Worm (Caenorhabditis elegans) whole organism, L4 larva: ENCODE results near the gene T21C12.8.

ENCODE experiments used
- F37D6.2 ChIP-seq: sonication (generic microtip); optimal IDR thresholded peaks from 2 replicates; lab custom pipeline; 2016; ENCODE audit warnings: mild to moderate bottlenecking, missing genetic modification characterization, missing compliant biosample characterization
- ctbp-1 ChIP-seq: fragments of 200-800 bp; sonication (Bioruptor generic); IDR thresholded peaks from 2 replicates; pipeline ENCODE4 v1.3.6; 2022; ENCODE audit warnings: missing genetic modification reagents, missing genetic modification characterization, missing compliant biosample characterization
- daf-8 ChIP-seq: fragments of 200-800 bp; sonication (Bioruptor generic); IDR thresholded peaks from 2 replicates; pipeline ENCODE4 v1.3.6; 2022; ENCODE audit warnings: missing genetic modification characterization, missing compliant biosample characterization
- fkh-10 ChIP-seq: fragments of 150-350 bp; optimal IDR thresholded peaks from 2 replicates; lab custom pipeline; 2014; ENCODE audit warnings: missing biosample characterization, missing genetic modification reagents, missing genetic modification characterization
- mdl-1 ChIP-seq, 2 experiments: fragments of 150-350 bp in 1 of 2; sonication (generic microtip) in 1 of 2; optimal IDR thresholded peaks; 2 replicates each; lab custom pipeline; 2014 to 2017; ENCODE audit warnings: missing biosample characterization in 2 of 2, missing genetic modification characterization in 2 of 2
- nhr-28 ChIP-seq: fragments of 150-350 bp; optimal IDR thresholded peaks from 2 replicates; lab custom pipeline; 2014; ENCODE audit warnings: missing biosample characterization, missing genetic modification characterization
- nhr-76 ChIP-seq: fragments of 150-350 bp; optimal IDR thresholded peaks from 2 replicates; lab custom pipeline; 2014; ENCODE audit warnings: missing biosample characterization, missing genetic modification characterization
- pha-4 ChIP-seq, 2 experiments: fragments of 150-350 bp in 1 of 2; fragments of 200-800 bp in 1 of 2; sonication (Bioruptor generic) in 1 of 2; IDR thresholded peaks in 1 of 2; optimal IDR thresholded peaks in 1 of 2; 2 replicates each; pipeline versions ENCODE4 v1.3.6 to Lab custom; 2014 to 2022; ENCODE audit warnings: missing genetic modification characterization in 2 of 2, missing genetic modification reagents in 2 of 2, missing biosample characterization in 1 of 2, missing compliant biosample characterization in 1 of 2
- sdz-12 ChIP-seq: fragments of 200-800 bp; sonication (Bioruptor generic); optimal IDR thresholded peaks from 2 replicates; lab custom pipeline; 2018; ENCODE audit warnings: mild to moderate bottlenecking, missing genetic modification characterization, missing compliant biosample characterization
- snpc-4 ChIP-seq: fragments of 150-350 bp; optimal IDR thresholded peaks from 2 replicates; lab custom pipeline; 2014; ENCODE audit warnings: missing biosample characterization, missing genetic modification characterization
- zip-11 ChIP-seq: fragments of 200-800 bp; sonication (Bioruptor generic); IDR thresholded peaks from 2 replicates; pipeline ENCODE4 v1.3.6; 2022; ENCODE audit warnings: missing genetic modification characterization, missing compliant biosample characterization
- zip-2 ChIP-seq: fragments of 150-350 bp; optimal IDR thresholded peaks from 2 replicates; lab custom pipeline; 2014; ENCODE audit warnings: missing biosample characterization, missing genetic modification characterization

DNA sequence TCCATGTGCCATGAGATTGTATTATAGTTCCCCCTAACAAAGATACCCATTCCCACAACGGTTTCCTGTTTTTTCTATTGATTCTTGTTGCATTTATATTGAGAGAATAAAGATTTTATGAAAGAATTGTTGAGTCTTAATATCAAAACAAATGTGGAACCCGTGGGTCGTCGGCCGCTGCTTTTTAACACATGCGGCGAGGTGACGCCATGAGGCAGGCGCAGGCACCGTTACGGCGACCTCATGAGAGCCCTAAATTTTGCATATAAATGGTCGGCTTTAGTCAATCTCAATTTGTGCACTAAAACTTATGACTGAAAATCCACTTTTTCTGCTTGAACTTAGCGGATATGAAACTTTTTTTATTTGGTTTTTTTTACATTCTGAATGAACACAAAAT, 15.3 kb downstream of the T21C12.8 start:
- TF ChIP-seq nhr-76 (no peak), zip-11 (GFP tag; lab: Robert Waterston, UW) (no peak), mdl-1 (tag; optimal IDR thresholded peaks at IDR 0.05; lab: Kevin White, UChicago) (no peak), daf-8 (GFP tag; lab: Robert Waterston, UW) (no peak), fkh-10 (no peak), zip-2 (tag; lab: Kevin White, UChicago) (no peak), nhr-28 (tag; lab: Kevin White, UChicago) (peak; percentile 2), sdz-12 (GFP tag; lab: Kevin White, UChicago) (no peak), snpc-4 (tag; lab: Kevin White, UChicago) (no peak), ctbp-1 (GFP tag; lab: Robert Waterston, UW) (0 out of 2 replicates have a peak, but pooled peaks have one; percentile 18), F37D6.2 (tag; lab: Kevin White, UChicago) (no peak), pha-4 (GFP tag; IDR thresholded peaks at IDR 0.05; lab: Robert Waterston, UW) (no peak), pha-4 (tag; optimal IDR thresholded peaks at IDR 0.05; lab: Kevin White, UChicago) (no peak)
